Worm (Caenorhabditis elegans): Measurements from ENCODE around the gene srx-26.

- TF ChIP-seq skn-1 (tag; optimal IDR thresholded peaks at IDR 0.05) (no peak), egl-27 (tag; optimal IDR thresholded peaks at IDR 0.05) (no peak), dpl-1 (GFP tag; optimal IDR thresholded peaks at IDR 0.05) (no peak), nhr-11 (tag; optimal IDR thresholded peaks at IDR 0.05) (no peak), tbx-2 (tag; optimal IDR thresholded peaks at IDR 0.05) (no peak), elt-3 (tag; optimal IDR thresholded peaks at IDR 0.05) (no peak)
Measured at ce11 chrV:2757226-2757893, 4.5 kb upstream of the srx-26 start, which contains the start of gene srx-28.
